Fruit fly (Drosophila melanogaster) whole organism, embryonic: Measurements from ENCODE around the gene h-cup.

ENCODE experiments used
- Abd-B ChIP-seq: fragments of 200-800 bp; sonication (Bioruptor generic); optimal IDR thresholded peaks from 2 replicates; lab custom pipeline; 2018; ENCODE audit warnings: missing biosample characterization, mild to moderate bottlenecking, missing genetic modification characterization, moderate library complexity
- Aef1 ChIP-seq: fragments of 200-800 bp; sonication (Bioruptor generic); IDR thresholded peaks from 3 replicates; pipeline ENCODE4 v1.3.6; 2022; ENCODE audit warnings: missing biosample characterization, missing genetic modification characterization
- B-H1 ChIP-seq: fragments of 200-800 bp; sonication (Bioruptor generic); IDR thresholded peaks from 3 replicates; pipeline ENCODE4 v1.3.6; 2022; ENCODE audit warnings: missing biosample characterization, missing genetic modification characterization
- CG11398 ChIP-seq: fragments of 200-800 bp; sonication (Bioruptor generic); optimal IDR thresholded peaks from 2 replicates; lab custom pipeline; 2016; ENCODE audit warnings: missing biosample characterization, missing genetic modification characterization
- CG13287 ChIP-seq: fragments of 200-800 bp; sonication (Bioruptor generic); IDR thresholded peaks from 2 replicates; pipeline ENCODE4 v1.3.6; 2022; ENCODE audit warnings: missing biosample characterization, missing genetic modification characterization; ENCODE audit not compliant: partially characterized antibody
- CG14710 ChIP-seq: fragments of 200-800 bp; sonication (Bioruptor generic); optimal IDR thresholded peaks from 3 replicates; lab custom pipeline; 2019; ENCODE audit warnings: missing biosample characterization, mild to moderate bottlenecking, missing genetic modification characterization, moderate library complexity
- CG1792 ChIP-seq: fragments of 200-800 bp; sonication (Bioruptor generic); optimal IDR thresholded peaks from 2 replicates; lab custom pipeline; 2016; ENCODE audit warnings: missing biosample characterization, missing genetic modification characterization
- CG18599 ChIP-seq: fragments of 200-800 bp; sonication (Bioruptor generic); optimal IDR thresholded peaks from 3 replicates; lab custom pipeline; 2017; ENCODE audit warnings: missing biosample characterization, missing genetic modification characterization, mild to moderate bottlenecking, moderate library complexity, missing genetic modification reagents
- CG18619 ChIP-seq: fragments of 200-800 bp; sonication (Bioruptor generic); optimal IDR thresholded peaks from 3 replicates; lab custom pipeline; 2017; ENCODE audit warnings: missing biosample characterization, mild to moderate bottlenecking, missing genetic modification characterization
- CG3065 ChIP-seq: fragments of 200-800 bp; sonication (Bioruptor generic); optimal IDR thresholded peaks from 2 replicates; lab custom pipeline; 2016; ENCODE audit warnings: missing biosample characterization, missing genetic modification characterization
- CG32532 ChIP-seq: fragments of 200-800 bp; sonication (Bioruptor generic); IDR thresholded peaks from 2 replicates; pipeline ENCODE4 v1.3.6; 2022; ENCODE audit warnings: missing biosample characterization, missing genetic modification characterization
- CG34224 ChIP-seq: fragments of 200-800 bp; sonication (Bioruptor generic); IDR thresholded peaks from 3 replicates; pipeline ENCODE4 v1.3.6; 2022; ENCODE audit warnings: missing biosample characterization, missing genetic modification characterization; ENCODE audit not compliant: partially characterized antibody
- CG4617 ChIP-seq: fragments of 200-800 bp; sonication (Bioruptor generic); optimal IDR thresholded peaks from 3 replicates; lab custom pipeline; 2016; ENCODE audit warnings: missing biosample characterization, missing genetic modification characterization, borderline replicate concordance
- CG6854 ChIP-seq: fragments of 200-800 bp; sonication (Bioruptor generic); optimal IDR thresholded peaks from 3 replicates; lab custom pipeline; 2017; ENCODE audit warnings: missing biosample characterization, mild to moderate bottlenecking, missing genetic modification characterization
- CG7357 ChIP-seq: fragments of 200-800 bp; sonication (Bioruptor generic); IDR thresholded peaks from 3 replicates; pipeline ENCODE4 v1.3.6; 2022; ENCODE audit warnings: missing biosample characterization, missing genetic modification characterization
- CG9437 ChIP-seq: fragments of 200-800 bp; sonication (Bioruptor generic); optimal IDR thresholded peaks from 2 replicates; lab custom pipeline; 2018; ENCODE audit warnings: missing biosample characterization, mild to moderate bottlenecking, missing genetic modification characterization
- CG9609 ChIP-seq: fragments of 200-800 bp; sonication (Bioruptor generic); optimal IDR thresholded peaks from 3 replicates; lab custom pipeline; 2016; ENCODE audit warnings: missing biosample characterization, missing genetic modification characterization
- Dfd ChIP-seq, 2 experiments: fragments of >200 bp; optimal IDR thresholded peaks; 2 replicates each; lab custom pipeline; 2017; ENCODE audit warnings: missing biosample characterization in 2 of 2, missing genetic modification characterization in 2 of 2
- Dref ChIP-seq: fragments of 200-800 bp; sonication (Bioruptor generic); IDR thresholded peaks from 2 replicates; pipeline ENCODE4 v1.3.6; 2022; ENCODE audit warnings: missing biosample characterization, missing genetic modification characterization
- Drgx ChIP-seq: fragments of 200-800 bp; sonication (Bioruptor generic); IDR thresholded peaks from 2 replicates; pipeline ENCODE4 v1.3.6; 2022; ENCODE audit warnings: missing biosample characterization, missing genetic modification characterization
- Elba2 ChIP-seq: fragments of 200-800 bp; sonication (Bioruptor generic); optimal IDR thresholded peaks from 3 replicates; lab custom pipeline; 2016; ENCODE audit warnings: missing biosample characterization, missing genetic modification characterization
- HmgD ChIP-seq: fragments of 200-800 bp; sonication (Bioruptor generic); optimal IDR thresholded peaks from 3 replicates; lab custom pipeline; 2016; ENCODE audit warnings: missing biosample characterization, missing genetic modification characterization
- MTF-1 ChIP-seq: fragments of 200-800 bp; sonication (Bioruptor generic); optimal IDR thresholded peaks from 2 replicates; lab custom pipeline; 2018; ENCODE audit warnings: missing biosample characterization, mild to moderate bottlenecking, missing genetic modification characterization, borderline replicate concordance
- NC2β ChIP-seq: fragments of 200-800 bp; sonication (Bioruptor generic); optimal IDR thresholded peaks from 2 replicates; lab custom pipeline; 2016; ENCODE audit warnings: missing biosample characterization, missing genetic modification characterization
- Rx ChIP-seq: fragments of 200-800 bp; sonication (Bioruptor generic); IDR thresholded peaks from 2 replicates; pipeline ENCODE4 v1.3.6; 2022; ENCODE audit warnings: missing biosample characterization, missing genetic modification characterization
- Side ChIP-seq: fragments of 200-800 bp; sonication (Bioruptor generic); optimal IDR thresholded peaks from 2 replicates; lab custom pipeline; 2016; ENCODE audit warnings: missing biosample characterization, missing genetic modification characterization
- Sry-δ ChIP-seq: fragments of 200-800 bp; sonication (Bioruptor generic); optimal IDR thresholded peaks from 2 replicates; lab custom pipeline; 2016; ENCODE audit warnings: missing biosample characterization, missing genetic modification characterization
- Stat92E ChIP-seq, 3 experiments: fragments of >200 bp in 2 of 3; fragments of 200-800 bp in 1 of 3; sonication (Bioruptor generic) in 1 of 3; optimal IDR thresholded peaks; 2 replicates each; lab custom pipeline; 2017 to 2019; ENCODE audit warnings: missing biosample characterization in 3 of 3, missing genetic modification characterization in 3 of 3, mild to moderate bottlenecking in 1 of 3, moderate library complexity in 1 of 3
- al ChIP-seq: fragments of 200-800 bp; sonication (Bioruptor generic); IDR thresholded peaks from 2 replicates; pipeline ENCODE4 v1.3.6; 2022; ENCODE audit warnings: missing biosample characterization, missing genetic modification characterization
- amos ChIP-seq: fragments of 200-800 bp; sonication (Bioruptor generic); IDR thresholded peaks from 2 replicates; pipeline ENCODE4 v1.3.6; 2022; ENCODE audit warnings: missing biosample characterization, missing genetic modification characterization; ENCODE audit not compliant: partially characterized antibody
- bcd ChIP-seq: fragments of 200-800 bp; sonication (Bioruptor generic); optimal IDR thresholded peaks from 2 replicates; lab custom pipeline; 2017; ENCODE audit warnings: missing biosample characterization, mild to moderate bottlenecking, missing genetic modification characterization
- br ChIP-seq: fragments of >200 bp; optimal IDR thresholded peaks from 2 replicates; lab custom pipeline; 2017
- chinmo ChIP-seq: fragments of 200-800 bp; sonication (Bioruptor generic); IDR thresholded peaks from 4 replicates; pipeline ENCODE4 v1.3.6; 2022; ENCODE audit warnings: missing biosample characterization, missing genetic modification characterization; ENCODE audit not compliant: partially characterized antibody
- disco-r ChIP-seq: fragments of 200-800 bp; sonication (Bioruptor generic); optimal IDR thresholded peaks from 2 replicates; lab custom pipeline; 2016; ENCODE audit warnings: missing biosample characterization, missing genetic modification characterization
- eve ChIP-seq, 2 experiments: fragments of >200 bp; optimal IDR thresholded peaks; 2 replicates each; lab custom pipeline; 2017; ENCODE audit warnings: missing biosample characterization in 2 of 2, missing genetic modification characterization in 2 of 2
- fd102C ChIP-seq: fragments of 200-800 bp; sonication (Bioruptor generic); optimal IDR thresholded peaks from 2 replicates; lab custom pipeline; 2018; ENCODE audit warnings: missing biosample characterization, mild to moderate bottlenecking, missing genetic modification characterization, moderate library complexity
- gsb ChIP-seq: fragments of 200-800 bp; sonication (Bioruptor generic); IDR thresholded peaks from 2 replicates; pipeline ENCODE4 v1.3.6; 2022; ENCODE audit warnings: missing biosample characterization, missing genetic modification characterization
- h ChIP-seq: fragments of >200 bp; optimal IDR thresholded peaks from 2 replicates; lab custom pipeline; 2017
- jigr1 ChIP-seq: fragments of 200-800 bp; sonication (Bioruptor generic); IDR thresholded peaks from 3 replicates; pipeline ENCODE4 v1.3.6; 2022; ENCODE audit warnings: missing biosample characterization, missing genetic modification characterization
- jumu ChIP-seq: fragments of 200-800 bp; sonication (Bioruptor generic); optimal IDR thresholded peaks from 3 replicates; lab custom pipeline; 2016; ENCODE audit warnings: missing biosample characterization, missing genetic modification characterization
- lilli ChIP-seq: fragments of 200-800 bp; sonication (Bioruptor generic); optimal IDR thresholded peaks from 3 replicates; lab custom pipeline; 2016; ENCODE audit warnings: missing biosample characterization, missing genetic modification characterization
- mam ChIP-seq: fragments of 200-800 bp; sonication (Bioruptor generic); optimal IDR thresholded peaks from 3 replicates; lab custom pipeline; 2016; ENCODE audit warnings: missing biosample characterization, missing genetic modification characterization
- p53 ChIP-seq: fragments of 200-800 bp; sonication (Bioruptor generic); optimal IDR thresholded peaks from 2 replicates; lab custom pipeline; 2016; ENCODE audit warnings: missing biosample characterization, missing genetic modification characterization
- peb ChIP-seq: fragments of 200-800 bp; sonication (Bioruptor generic); IDR thresholded peaks from 2 replicates; pipeline ENCODE4 v1.3.6; 2022; ENCODE audit warnings: missing biosample characterization, missing genetic modification characterization
- pzg ChIP-seq: fragments of 200-800 bp; sonication (Bioruptor generic); optimal IDR thresholded peaks from 3 replicates; lab custom pipeline; 2018; ENCODE audit warnings: missing biosample characterization, mild to moderate bottlenecking, missing genetic modification characterization, moderate library complexity
- sens ChIP-seq: fragments of 200-800 bp; sonication (Bioruptor generic); peaks from one replicate; lab custom pipeline; 2016; ENCODE audit warnings: missing biosample characterization, missing genetic modification characterization
- sim ChIP-seq: fragments of 200-800 bp; sonication (Bioruptor generic); IDR thresholded peaks from 2 replicates; pipeline ENCODE4 v1.3.6; 2022; ENCODE audit warnings: missing biosample characterization, missing genetic modification characterization
- so ChIP-seq: fragments of 200-800 bp; sonication (Bioruptor generic); IDR thresholded peaks from 3 replicates; pipeline ENCODE4 v1.3.6; 2022; ENCODE audit warnings: missing biosample characterization, missing genetic modification characterization
- sob ChIP-seq: fragments of 200-800 bp; sonication (Bioruptor generic); IDR thresholded peaks from 2 replicates; pipeline ENCODE4 v1.3.6; 2022; ENCODE audit warnings: missing biosample characterization, missing genetic modification characterization
- tna ChIP-seq: fragments of 200-800 bp; sonication (Bioruptor generic); IDR thresholded peaks from 2 replicates; pipeline ENCODE4 v1.3.6; 2022; ENCODE audit warnings: missing biosample characterization, missing genetic modification characterization; ENCODE audit not compliant: partially characterized antibody
- toy ChIP-seq: fragments of 200-800 bp; sonication (Bioruptor generic); IDR thresholded peaks from 2 replicates; pipeline ENCODE4 v1.3.6; 2022; ENCODE audit warnings: missing biosample characterization, missing genetic modification characterization
- trh ChIP-seq: fragments of 200-800 bp; sonication (Bioruptor generic); optimal IDR thresholded peaks from 2 replicates; lab custom pipeline; 2016; ENCODE audit warnings: missing biosample characterization, missing genetic modification characterization
- vfl ChIP-seq: fragments of 200-800 bp; sonication (Bioruptor generic); optimal IDR thresholded peaks from 2 replicates; lab custom pipeline; 2016; ENCODE audit warnings: missing biosample characterization, missing genetic modification characterization

Gene h-cup

DNA sequence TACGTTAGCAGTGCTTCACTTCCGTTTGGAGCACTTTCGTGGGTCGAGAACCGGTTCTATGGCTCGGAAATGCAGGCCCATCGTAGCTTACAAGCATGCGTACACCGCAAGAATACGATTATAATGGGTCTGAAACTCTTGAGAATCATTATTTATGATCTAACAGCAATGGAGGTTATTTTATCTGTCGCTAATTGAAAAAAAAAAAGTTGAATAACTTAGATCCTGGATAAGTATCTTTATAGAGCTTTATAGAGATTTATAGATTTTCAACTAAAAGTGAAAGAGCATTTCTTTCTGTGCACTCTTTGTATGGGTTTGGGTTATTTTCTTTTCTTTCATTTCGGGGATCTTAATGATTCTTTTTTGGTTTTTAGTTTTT, 45.1 kb upstream of the h-cup start (continued):
- TF ChIP-seq sens (GFP tag; lab: Kevin White, UChicago) (peak; percentile 95), vfl (GFP tag; lab: Kevin White, UChicago) (no peak), CG18619 (GFP tag; lab: Kevin White, UChicago) (peak; percentile 17), chinmo (GFP tag; lab: Robert Waterston, UW) (no peak), Stat92E (GFP tag; optimal IDR thresholded peaks at IDR 0.05; lab: Kevin White, UChicago) (peak in 1 of 3 experiments; percentile 34), fd102C (GFP tag; lab: Kevin White, UChicago) (no peak), br (no peak), CG32532 (GFP tag; lab: Robert Waterston, UW) (no peak), Abd-B (peak; percentile 27), bcd (GFP tag; lab: Kevin White, UChicago) (peak; percentile 17), trh (GFP tag; lab: Kevin White, UChicago) (no peak), p53 (no peak), disco-r (GFP tag; lab: Kevin White, UChicago) (no peak), MTF-1 (no peak), pzg (GFP tag; lab: Kevin White, UChicago) (no peak), Sry-δ (GFP tag; lab: Kevin White, UChicago) (no peak), CG4617 (peak; percentile 2), Side (no peak), CG3065 (GFP tag; lab: Kevin White, UChicago) (no peak), CG11398 (GFP tag; lab: Kevin White, UChicago) (no peak), CG9437 (GFP tag; lab: Kevin White, UChicago) (peak; percentile 28), Dref (no peak), HmgD (GFP tag; lab: Kevin White, UChicago) (no peak), CG9609 (peak; percentile 12), Elba2 (GFP tag; lab: Kevin White, UChicago) (no peak), peb (peak; percentile 48; the same call in 1 of the 2 replicates), jigr1 (no peak), Aef1 (GFP tag; lab: Robert Waterston, UW) (no peak), al (GFP tag; lab: Robert Waterston, UW) (no peak), Drgx (GFP tag; lab: Robert Waterston, UW) (peak; percentile 44), CG34224 (GFP tag; lab: Robert Waterston, UW) (no peak), tna (GFP tag; lab: Robert Waterston, UW) (no peak), lilli (GFP tag; lab: Kevin White, UChicago) (peak; percentile 21), amos (no peak), gsb (GFP tag; lab: Robert Waterston, UW) (no peak), sim (GFP tag; lab: Robert Waterston, UW) (no peak), sob (GFP tag; lab: Robert Waterston, UW) (no peak), mam (GFP tag; lab: Kevin White, UChicago) (no peak), Rx (no peak), jumu (GFP tag; lab: Kevin White, UChicago) (no peak), CG18599 (GFP tag; lab: Kevin White, UChicago) (no peak), h (lab: Kevin White, UChicago) (no peak), Dfd (GFP tag; optimal IDR thresholded peaks at IDR 0.05; lab: Kevin White, UChicago) (no peak), CG13287 (no peak), CG7357 (no peak; the same call in 2 of the 3 replicates), B-H1 (GFP tag; lab: Robert Waterston, UW) (0 out of 3 replicates have a peak, but pooled peaks have one; percentile 20), so (no peak), CG6854 (GFP tag; lab: Kevin White, UChicago) (no peak), NC2β (no peak), eve (GFP tag; optimal IDR thresholded peaks at IDR 0.05; lab: Kevin White, UChicago) (no peak), CG1792 (GFP tag; lab: Kevin White, UChicago) (no peak), CG14710 (tag; lab: Kevin White, UChicago) (peak; percentile 66), toy (GFP tag; lab: Robert Waterston, UW) (no peak)
